Worm (Caenorhabditis elegans) whole organism, early embryonic: ENCODE results near the gene pqn-32.

ENCODE experiments used
- B0310.2 ChIP-seq: sonication (generic microtip); optimal IDR thresholded peaks from 2 replicates; lab custom pipeline; 2016; ENCODE audit warnings: mild to moderate bottlenecking, missing genetic modification characterization, missing compliant biosample characterization
- ama-1 ChIP-seq: fragments of 150-350 bp; optimal IDR thresholded peaks from 2 replicates; lab custom pipeline; 2014
- ceh-13 ChIP-seq: fragments of 200-800 bp; sonication (Bioruptor generic); optimal IDR thresholded peaks from 2 replicates; lab custom pipeline; 2018; ENCODE audit warnings: mild to moderate bottlenecking, missing genetic modification characterization, missing compliant biosample characterization
- ceh-36 ChIP-seq: sonication (generic microtip); optimal IDR thresholded peaks from 2 replicates; lab custom pipeline; 2016; ENCODE audit warnings: missing genetic modification characterization, inconsistent platforms, missing compliant biosample characterization
- ets-7 ChIP-seq: sonication (generic microtip); optimal IDR thresholded peaks from 2 replicates; lab custom pipeline; 2016; ENCODE audit warnings: missing genotype, missing genetic modification characterization, missing compliant biosample characterization
- hmbx-1 ChIP-seq: sonication (generic microtip); optimal IDR thresholded peaks from 2 replicates; lab custom pipeline; 2016; ENCODE audit warnings: mild to moderate bottlenecking, missing genetic modification characterization, missing compliant biosample characterization
- hnd-1 ChIP-seq: sonication (generic microtip); optimal IDR thresholded peaks from 2 replicates; lab custom pipeline; 2016; ENCODE audit warnings: missing genetic modification characterization, missing compliant biosample characterization
- scrt-1 ChIP-seq: fragments of 200-800 bp; sonication (Bioruptor generic); IDR thresholded peaks from 2 replicates; pipeline ENCODE4 v1.3.6; 2022; ENCODE audit warnings: missing genetic modification characterization, missing compliant biosample characterization

DNA sequence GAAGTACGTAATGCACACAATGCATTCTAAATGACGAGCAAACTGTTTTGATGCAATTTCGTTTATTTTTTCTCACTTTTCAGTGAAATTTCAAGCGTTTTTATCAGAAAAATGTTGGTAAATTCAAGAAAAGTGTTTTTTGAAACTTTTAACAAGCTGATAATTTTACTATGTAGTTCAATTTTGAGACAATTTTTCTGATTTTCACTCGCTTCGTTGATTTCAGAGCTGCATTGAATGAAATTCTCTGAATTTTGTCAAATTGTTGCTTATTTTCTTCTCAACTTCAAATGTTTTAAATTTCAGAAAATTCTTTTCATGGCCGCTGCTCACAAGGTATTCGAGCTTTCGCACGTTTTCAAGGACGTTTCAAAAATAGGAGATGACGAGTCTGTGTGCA is 14.9 kb downstream of the pqn-32 start, which contains the start of gene bath-45:
- TF ChIP-seq ama-1 (no peak), hmbx-1 (tag; lab: Kevin White, UChicago) (no peak), scrt-1 (GFP tag; lab: Robert Waterston, UW) (no peak), ceh-36 (tag; lab: Kevin White, UChicago) (no peak), B0310.2 (tag; lab: Kevin White, UChicago) (no peak), hnd-1 (tag; lab: Kevin White, UChicago) (no peak), ets-7 (tag; lab: Kevin White, UChicago) (no peak), ceh-13 (GFP tag; lab: Kevin White, UChicago) (no peak)
